Worm (Caenorhabditis elegans) whole organism, early embryonic: Measurements from ENCODE around the gene fat-1.

Experiments used
- B0310.2 ChIP-seq: sonication (generic microtip); optimal IDR thresholded peaks from 2 replicates; lab custom pipeline; 2016; ENCODE audit warnings: mild to moderate bottlenecking, missing genetic modification characterization, missing compliant biosample characterization
- F13C5.2 ChIP-seq: sonication (generic microtip); optimal IDR thresholded peaks from 2 replicates; lab custom pipeline; 2017; ENCODE audit warnings: mild to moderate bottlenecking, missing genetic modification characterization, inconsistent platforms, missing compliant biosample characterization
- aly-1 ChIP-seq: sonication (generic microtip); optimal IDR thresholded peaks from 2 replicates; lab custom pipeline; 2016; ENCODE audit warnings: missing genetic modification characterization, missing compliant biosample characterization
- ama-1 ChIP-seq: fragments of 150-350 bp; optimal IDR thresholded peaks from 2 replicates; lab custom pipeline; 2014
- ceh-13 ChIP-seq: fragments of 200-800 bp; sonication (Bioruptor generic); optimal IDR thresholded peaks from 2 replicates; lab custom pipeline; 2018; ENCODE audit warnings: mild to moderate bottlenecking, missing genetic modification characterization, missing compliant biosample characterization
- ceh-36 ChIP-seq: sonication (generic microtip); optimal IDR thresholded peaks from 2 replicates; lab custom pipeline; 2016; ENCODE audit warnings: missing genetic modification characterization, inconsistent platforms, missing compliant biosample characterization
- flt-1 ChIP-seq: fragments of 200-800 bp; sonication (Bioruptor generic); IDR thresholded peaks from 2 replicates; pipeline ENCODE4 v1.3.6; 2022; ENCODE audit warnings: missing genetic modification characterization, missing compliant biosample characterization
- hmg-4 ChIP-seq: fragments of 200-800 bp; sonication (Bioruptor generic); optimal IDR thresholded peaks from 2 replicates; lab custom pipeline; 2018; ENCODE audit warnings: mild to moderate bottlenecking, missing genetic modification characterization, missing compliant biosample characterization
- hnd-1 ChIP-seq: sonication (generic microtip); optimal IDR thresholded peaks from 2 replicates; lab custom pipeline; 2016; ENCODE audit warnings: missing genetic modification characterization, missing compliant biosample characterization
- pes-1 ChIP-seq: fragments of 200-800 bp; sonication (Bioruptor generic); IDR thresholded peaks from 2 replicates; pipeline ENCODE4 v1.3.6; 2022; ENCODE audit warnings: missing genetic modification reagents, missing genetic modification characterization, missing compliant biosample characterization
- sea-1 ChIP-seq: fragments of 200-800 bp; sonication (Bioruptor generic); conservative IDR thresholded peaks from 2 replicates; pipeline ENCODE4 v1.3.6; 2022; ENCODE audit warnings: missing genetic modification characterization, missing compliant biosample characterization
- tbx-11 ChIP-seq: fragments of 200-800 bp; sonication (Bioruptor generic); IDR thresholded peaks from 2 replicates; pipeline ENCODE4 v1.3.6; 2022; ENCODE audit warnings: missing genetic modification characterization, missing compliant biosample characterization
- tbx-37 ChIP-seq: fragments of 200-800 bp; sonication (Bioruptor generic); conservative IDR thresholded peaks from 2 replicates; pipeline ENCODE4 v1.3.6; 2022; ENCODE audit warnings: missing genetic modification reagents, missing genetic modification characterization, missing compliant biosample characterization
- tra-4 ChIP-seq: sonication (generic microtip); optimal IDR thresholded peaks from 2 replicates; lab custom pipeline; 2017; ENCODE audit warnings: missing genetic modification characterization, missing compliant biosample characterization

- no peak for TF ChIP-seq hmg-4 (GFP tag; lab: Kevin White, UChicago)
- TF ChIP-seq ceh-13: no peak
- no peak for TF ChIP-seq ama-1
- TF ChIP-seq F13C5.2 (tag; lab: Kevin White, UChicago): no peak
- TF ChIP-seq flt-1 (GFP tag; lab: Robert Waterston, UW): no peak
- no peak for TF ChIP-seq pes-1
- TF ChIP-seq ceh-36 (tag; lab: Kevin White, UChicago): no peak
- TF ChIP-seq tra-4 (tag; lab: Kevin White, UChicago): no peak
- no peak for TF ChIP-seq B0310.2 (tag; lab: Kevin White, UChicago)
- no peak for TF ChIP-seq tbx-11 (GFP tag; lab: Robert Waterston, UW)
- TF ChIP-seq hnd-1 (tag; lab: Kevin White, UChicago): no peak
- no peak for TF ChIP-seq sea-1 (GFP tag; lab: Robert Waterston, UW)
- no peak for TF ChIP-seq tbx-37
- TF ChIP-seq aly-1 (tag; lab: Kevin White, UChicago): no peak
Observed at ce11 chrIV:13348592-13348991, 33.1 kb downstream of the fat-1 start, which contains the start of gene W02A2.12.
